Fruit fly (Drosophila melanogaster): ENCODE results near the gene JMJD6.

JMJD6 gene

DNA sequence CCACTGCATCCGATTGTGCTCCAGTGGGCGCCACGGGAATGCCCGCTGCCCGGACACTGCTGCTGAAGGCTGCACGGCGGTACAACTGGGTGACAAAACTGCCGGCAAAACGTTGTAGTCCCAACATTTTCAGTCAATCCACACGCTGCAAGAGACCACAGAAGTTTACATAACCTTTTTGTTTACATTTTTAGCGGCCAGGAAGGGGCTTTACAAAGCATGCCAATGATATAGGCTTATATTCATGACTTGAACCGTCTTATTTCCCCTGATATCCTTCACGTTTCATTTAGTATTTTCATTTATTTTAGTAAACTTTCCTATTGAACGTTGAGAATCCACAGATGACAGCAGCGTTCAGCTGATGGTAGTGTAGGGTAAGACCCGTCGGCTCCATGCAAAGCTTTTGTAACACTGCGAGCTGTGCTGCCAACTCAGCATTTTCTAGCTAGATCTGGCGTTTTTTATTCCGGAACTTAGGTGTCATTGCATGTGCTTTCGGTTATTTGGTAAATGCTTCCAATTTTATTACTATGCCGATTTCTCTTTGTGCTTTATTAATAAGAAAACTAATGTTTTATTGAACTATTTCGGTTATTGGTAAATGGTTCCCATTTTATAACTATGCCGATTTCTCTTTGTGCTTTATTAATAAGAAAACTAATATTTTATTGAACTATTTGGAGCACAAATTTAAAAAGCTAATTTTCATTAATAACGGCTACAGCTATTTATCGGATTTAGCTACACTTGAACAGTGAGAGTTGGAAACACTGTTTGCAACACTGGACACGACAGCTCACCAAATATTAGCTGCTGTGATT lies 48.6 kb upstream of the JMJD6 start, which contains the start of the genes CG13850 and lqfR (continued):
- TF ChIP-seq Hey (tag; optimal IDR thresholded peaks at IDR 0.05) (no peak), tna (GFP tag; IDR thresholded peaks at IDR 0.05; ENCODE audit: partially characterized antibody) (no peak), CG12236 (GFP tag; optimal IDR thresholded peaks at IDR 0.05) (peak; percentile 26), aop (GFP tag; IDR thresholded peaks at IDR 0.05) (no peak), CG10979 (tag; optimal IDR thresholded peaks at IDR 0.05) (peak; percentile 55), CG13424 (tag; optimal IDR thresholded peaks at IDR 0.05) (peak; percentile 69), CG3065 (GFP tag; optimal IDR thresholded peaks at IDR 0.05) (peak; percentile 21), CG10654 (GFP tag; optimal IDR thresholded peaks at IDR 0.05) (peak; percentile 81), CG1602 (GFP tag; optimal IDR thresholded peaks at IDR 0.05) (peak; percentile 78), MBD-R2 (GFP tag; IDR thresholded peaks at IDR 0.05) (peak; percentile 76), CG12659 (GFP tag; optimal IDR thresholded peaks at IDR 0.05) (peak; percentile 88), gro (GFP tag; optimal IDR thresholded peaks at IDR 0.05) (peak; percentile 48), CG18011 (GFP tag; optimal IDR thresholded peaks at IDR 0.05) (peak; percentile 36), btn (GFP tag; optimal IDR thresholded peaks at IDR 0.05) (no peak), CG13296 (GFP tag; optimal IDR thresholded peaks at IDR 0.05) (peak; percentile 46), chif (GFP tag; optimal IDR thresholded peaks at IDR 0.05) (peak; percentile 44 to 73), CG7963 (GFP tag; IDR thresholded peaks at IDR 0.05; ENCODE audit: partially characterized antibody) (no peak), CG12769 (tag; optimal IDR thresholded peaks at IDR 0.05) (no peak), CG1529 (GFP tag; optimal IDR thresholded peaks at IDR 0.05) (peak; percentile 44), cas (GFP tag; IDR thresholded peaks at IDR 0.05) (no peak), CG8089 (GFP tag; optimal IDR thresholded peaks at IDR 0.05) (peak; percentile 52), Xrp1 (GFP tag; IDR thresholded peaks at IDR 0.05) (peak; percentile 45; the same call in 1 of the 2 replicates), Lim3 (GFP tag; IDR thresholded peaks at IDR 0.05) (no peak), Ets65A (GFP tag) (peak; percentile 99), sim (GFP tag; IDR thresholded peaks at IDR 0.05) (no peak), ase (GFP tag; IDR thresholded peaks at IDR 0.05) (0 out of 3 replicates have a peak, but pooled peaks have one; percentile 39), disco-r (GFP tag; optimal IDR thresholded peaks at IDR 0.05) (no peak), HLH3B (GFP tag; IDR thresholded peaks at IDR 0.05) (peak; percentile 57; the same call in 1 of the 2 replicates), Poxn (GFP tag; IDR thresholded peaks at IDR 0.05) (no peak), run (tag; optimal IDR thresholded peaks at IDR 0.05) (no peak), knrl (GFP tag; IDR thresholded peaks at IDR 0.05; ENCODE audit: partially characterized antibody) (no peak), CG17328 (GFP tag; IDR thresholded peaks at IDR 0.05) (no peak), CG5245 (GFP tag; optimal IDR thresholded peaks at IDR 0.05) (peak; percentile 65), MTF-1 (GFP tag; optimal IDR thresholded peaks at IDR 0.05; ENCODE audit: borderline replicate concordance) (no peak), kah (GFP tag; optimal IDR thresholded peaks at IDR 0.05) (no peak), phol (tag; optimal IDR thresholded peaks at IDR 0.05) (peak; percentile 75), CG17359 (tag; optimal IDR thresholded peaks at IDR 0.05) (peak; percentile 54), p53 (GFP tag; optimal IDR thresholded peaks at IDR 0.05) (no peak), pita (GFP tag; optimal IDR thresholded peaks at IDR 0.05) (no peak), Antp (GFP tag; optimal IDR thresholded peaks at IDR 0.05) (peak; percentile 69), CG17568 (GFP tag; optimal IDR thresholded peaks at IDR 0.05) (no peak), CG11723 (GFP tag; optimal IDR thresholded peaks at IDR 0.05) (peak; percentile 58), CG18619 (GFP tag; optimal IDR thresholded peaks at IDR 0.05) (peak; percentile 77), Ravus (GFP tag; IDR thresholded peaks at IDR 0.05) (no peak), Hr78 (GFP tag; optimal IDR thresholded peaks at IDR 0.05) (no peak), Mad (GFP tag; optimal IDR thresholded peaks at IDR 0.05) (peak; percentile 66)

All from whole organism, embryonic.